Worm (Caenorhabditis elegans) whole organism, mixed stage, embryonic: Measurements from ENCODE around the gene T02H6.1.

ENCODE experiments used
- bed-3 ChIP-seq: fragments of 200-800 bp; sonication (Bioruptor generic); optimal IDR thresholded peaks from 3 replicates; lab custom pipeline; 2018; ENCODE audit warnings: mild to moderate bottlenecking, missing genetic modification characterization, moderate library complexity, missing compliant biosample characterization
- elt-3 ChIP-seq: fragments of 150-350 bp; optimal IDR thresholded peaks from 2 replicates; lab custom pipeline; 2014; ENCODE audit warnings: missing biosample characterization, missing genetic modification characterization
- lin-13 ChIP-seq: fragments of 150-350 bp; optimal IDR thresholded peaks from 2 replicates; lab custom pipeline; 2014; ENCODE audit warnings: missing biosample characterization, missing genetic modification characterization
- lsy-2 ChIP-seq: fragments of 150-350 bp; optimal IDR thresholded peaks from 2 replicates; lab custom pipeline; 2014; ENCODE audit warnings: missing biosample characterization, missing genetic modification characterization
- nhr-12 ChIP-seq: fragments of 150-350 bp; optimal IDR thresholded peaks from 2 replicates; lab custom pipeline; 2014; ENCODE audit warnings: missing biosample characterization, missing genetic modification characterization
- nhr-237 ChIP-seq: fragments of 150-350 bp; optimal IDR thresholded peaks from 2 replicates; lab custom pipeline; 2014; ENCODE audit warnings: missing biosample characterization, missing genetic modification characterization
- pha-4 ChIP-seq: fragments of 150-350 bp; optimal IDR thresholded peaks from 2 replicates; lab custom pipeline; 2018; ENCODE audit warnings: missing biosample characterization, missing genetic modification reagents, missing genetic modification characterization
- snpc-4 ChIP-seq: fragments of 150-350 bp; optimal IDR thresholded peaks from 2 replicates; lab custom pipeline; 2014; ENCODE audit warnings: missing biosample characterization, missing genetic modification characterization
- tbx-8 ChIP-seq: fragments of 200-800 bp; sonication (Bioruptor generic); optimal IDR thresholded peaks from 2 replicates; lab custom pipeline; 2018; ENCODE audit warnings: mild to moderate bottlenecking, missing genetic modification characterization, moderate library complexity, missing compliant biosample characterization
- unc-62 ChIP-seq: fragments of 150-350 bp; optimal IDR thresholded peaks from 2 replicates; lab custom pipeline; 2014; ENCODE audit warnings: missing biosample characterization, missing genetic modification reagents, missing genetic modification characterization
- ztf-11 ChIP-seq: fragments of 150-350 bp; optimal IDR thresholded peaks from 2 replicates; lab custom pipeline; 2014; ENCODE audit warnings: missing biosample characterization, missing genetic modification characterization

DNA sequence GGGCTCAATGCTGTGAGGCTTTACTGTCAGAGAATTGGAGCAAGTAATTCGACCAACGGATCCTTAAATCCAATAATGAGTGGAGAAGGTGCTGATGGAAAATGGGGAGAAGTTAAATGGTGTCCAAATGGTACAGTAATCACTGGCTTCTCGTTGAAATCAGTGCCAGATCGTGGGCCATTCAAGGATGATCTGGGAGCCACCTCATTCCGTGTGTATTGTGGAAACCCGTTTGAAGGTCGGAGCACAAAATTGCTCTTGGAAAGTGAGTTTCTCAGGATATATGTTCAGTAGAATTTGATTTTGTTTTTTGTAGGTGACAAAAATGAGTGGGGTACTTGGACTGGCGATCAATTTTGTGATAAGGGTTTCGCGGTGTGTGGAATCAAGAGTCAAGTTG, 33.4 kb upstream of the T02H6.1 start:
- TF ChIP-seq lsy-2 (tag; lab: Kevin White, UChicago), result no peak
- no peak for TF ChIP-seq nhr-237
- no peak for TF ChIP-seq elt-3 (tag; lab: Kevin White, UChicago)
- TF ChIP-seq lin-13 (tag; lab: Kevin White, UChicago), result no peak
- no peak for TF ChIP-seq unc-62 (GFP tag; lab: Kevin White, UChicago)
- TF ChIP-seq tbx-8 (GFP tag; lab: Kevin White, UChicago), result no peak
- no peak for TF ChIP-seq ztf-11 (tag; lab: Kevin White, UChicago)
- no peak for TF ChIP-seq pha-4 (tag; lab: Kevin White, UChicago)
- TF ChIP-seq snpc-4 (tag; lab: Kevin White, UChicago), result no peak
- no peak for TF ChIP-seq bed-3 (GFP tag; lab: Kevin White, UChicago)
- no peak for TF ChIP-seq nhr-12 (tag; lab: Kevin White, UChicago)
